Fruit fly (Drosophila melanogaster) whole organism, embryonic: Measurements from ENCODE around the gene CG42814.

ENCODE experiments used
- BEAF-32 ChIP-seq: fragments of 200-800 bp; sonication (Bioruptor generic); optimal IDR thresholded peaks from 3 replicates; lab custom pipeline; 2017; ENCODE audit warnings: missing biosample characterization, missing genetic modification characterization, mild to moderate bottlenecking, moderate library complexity, missing genetic modification reagents
- CG10147 ChIP-seq: fragments of 200-800 bp; sonication (Bioruptor generic); optimal IDR thresholded peaks from 2 replicates; lab custom pipeline; 2019; ENCODE audit warnings: missing biosample characterization, mild to moderate bottlenecking, missing genetic modification characterization, moderate library complexity
- CG1024 ChIP-seq: fragments of 200-800 bp; sonication (Bioruptor generic); IDR thresholded peaks from 2 replicates; pipeline ENCODE4 v1.3.6; 2022; ENCODE audit warnings: missing biosample characterization, missing genetic modification characterization
- CG10431 ChIP-seq: fragments of 200-800 bp; sonication (Bioruptor generic); optimal IDR thresholded peaks from 3 replicates; lab custom pipeline; 2018; ENCODE audit warnings: missing biosample characterization, mild to moderate bottlenecking, missing genetic modification characterization
- CG12942 ChIP-seq: fragments of 200-800 bp; sonication (Bioruptor generic); optimal IDR thresholded peaks from 3 replicates; lab custom pipeline; 2016; ENCODE audit warnings: missing biosample characterization, missing genetic modification characterization
- CG14667 ChIP-seq: fragments of 200-800 bp; sonication (Bioruptor generic); IDR thresholded peaks from 2 replicates; pipeline ENCODE4 v1.3.6; 2022; ENCODE audit warnings: missing biosample characterization, missing genetic modification characterization
- CG15514 ChIP-seq: fragments of 200-800 bp; sonication (Bioruptor generic); optimal IDR thresholded peaks from 3 replicates; lab custom pipeline; 2017; ENCODE audit warnings: missing biosample characterization, missing genetic modification characterization, mild to moderate bottlenecking, moderate library complexity, missing genetic modification reagents
- CG30020 ChIP-seq: fragments of 200-800 bp; optimal IDR thresholded peaks from 2 replicates; lab custom pipeline; 2019; ENCODE audit warnings: missing biosample characterization, mild to moderate bottlenecking, missing genetic modification characterization, moderate library complexity
- CG4328 ChIP-seq: fragments of 200-800 bp; sonication (Bioruptor generic); optimal IDR thresholded peaks from 3 replicates; lab custom pipeline; 2017; ENCODE audit warnings: missing biosample characterization, missing genetic modification reagents, missing genetic modification characterization
- CG4360 ChIP-seq: fragments of 200-800 bp; sonication (Bioruptor generic); IDR thresholded peaks from 2 replicates; pipeline ENCODE4 v1.3.6; 2022; ENCODE audit warnings: missing biosample characterization, missing genetic modification characterization
- CG6683 ChIP-seq: fragments of 200-800 bp; sonication (Bioruptor generic); optimal IDR thresholded peaks from 2 replicates; lab custom pipeline; 2017; ENCODE audit warnings: missing biosample characterization, mild to moderate bottlenecking, missing genetic modification characterization, missing genetic modification reagents
- CG7928 ChIP-seq: fragments of 200-800 bp; sonication (Bioruptor generic); optimal IDR thresholded peaks from 2 replicates; lab custom pipeline; 2017; ENCODE audit warnings: missing biosample characterization, mild to moderate bottlenecking, missing genetic modification characterization
- CG8089 ChIP-seq: fragments of 200-800 bp; sonication (Bioruptor generic); optimal IDR thresholded peaks from 3 replicates; lab custom pipeline; 2016; ENCODE audit warnings: missing biosample characterization, missing genetic modification characterization
- CG8478 ChIP-seq: fragments of >200 bp; optimal IDR thresholded peaks from 2 replicates; lab custom pipeline; 2018
- CG9215 ChIP-seq: fragments of 200-800 bp; sonication (Bioruptor generic); IDR thresholded peaks from 2 replicates; pipeline ENCODE4 v1.3.6; 2022; ENCODE audit warnings: missing biosample characterization, missing genetic modification characterization
- CrebB ChIP-seq: fragments of 200-800 bp; sonication (Bioruptor generic); optimal IDR thresholded peaks from 3 replicates; lab custom pipeline; 2018; ENCODE audit warnings: missing biosample characterization, mild to moderate bottlenecking, missing genetic modification characterization
- D ChIP-seq, 2 experiments: fragments of 200-800 bp in 1 of 2; fragments of >200 bp in 1 of 2; sonication (Bioruptor generic) in 1 of 2; optimal IDR thresholded peaks; 2 replicates in 1 of 2; 3 replicates in 1 of 2; lab custom pipeline; 2017; ENCODE audit warnings: mild to moderate bottlenecking in 1 of 2, missing biosample characterization in 1 of 2, missing genetic modification characterization in 1 of 2, missing genetic modification reagents in 1 of 2
- Doc3 ChIP-seq: fragments of 200-800 bp; sonication (Bioruptor generic); IDR thresholded peaks from 3 replicates; pipeline ENCODE4 v1.3.6; 2022; ENCODE audit warnings: missing biosample characterization, missing genetic modification characterization; ENCODE audit not compliant: partially characterized antibody
- Elba2 ChIP-seq: fragments of 200-800 bp; sonication (Bioruptor generic); optimal IDR thresholded peaks from 3 replicates; lab custom pipeline; 2016; ENCODE audit warnings: missing biosample characterization, missing genetic modification characterization
- Gsc ChIP-seq: fragments of 200-800 bp; sonication (Bioruptor generic); IDR thresholded peaks from 2 replicates; pipeline ENCODE4 v1.3.6; 2022; ENCODE audit warnings: missing biosample characterization, missing genetic modification characterization
- HLH4C ChIP-seq: fragments of 200-800 bp; sonication (Bioruptor generic); IDR thresholded peaks from 3 replicates; pipeline ENCODE4 v1.3.6; 2022; ENCODE audit warnings: missing biosample characterization, missing genetic modification characterization; ENCODE audit not compliant: partially characterized antibody
- HLH54F ChIP-seq: fragments of 200-800 bp; sonication (Bioruptor generic); optimal IDR thresholded peaks from 3 replicates; lab custom pipeline; 2016; ENCODE audit warnings: missing biosample characterization, missing genetic modification characterization
- HmgD ChIP-seq: fragments of 200-800 bp; sonication (Bioruptor generic); optimal IDR thresholded peaks from 3 replicates; lab custom pipeline; 2016; ENCODE audit warnings: missing biosample characterization, missing genetic modification characterization
- Hr39 ChIP-seq: fragments of >200 bp; optimal IDR thresholded peaks from 2 replicates; lab custom pipeline; 2017
- Mad ChIP-seq: fragments of 200-800 bp; sonication (Bioruptor generic); optimal IDR thresholded peaks from 2 replicates; lab custom pipeline; 2016; ENCODE audit warnings: missing biosample characterization, missing genetic modification characterization
- Med ChIP-seq: fragments of 200-800 bp; sonication (Bioruptor generic); peaks from one replicate; lab custom pipeline; 2016; ENCODE audit warnings: missing biosample characterization, missing genetic modification characterization, mild to moderate bottlenecking, inconsistent platforms, moderate library complexity
- Mrtf ChIP-seq: fragments of 200-800 bp; sonication (Bioruptor generic); IDR thresholded peaks from 3 replicates; pipeline ENCODE4 v1.3.6; 2022; ENCODE audit warnings: missing biosample characterization, missing genetic modification characterization
- Nf-YA ChIP-seq: fragments of 200-800 bp; sonication (Bioruptor generic); IDR thresholded peaks from 2 replicates; pipeline ENCODE4 v1.3.6; 2022; ENCODE audit warnings: missing biosample characterization, missing genetic modification characterization
- Nf-YC ChIP-seq: fragments of 200-800 bp; optimal IDR thresholded peaks from 3 replicates; lab custom pipeline; 2019; ENCODE audit warnings: missing biosample characterization, mild to moderate bottlenecking, missing genetic modification characterization, moderate library complexity
- Scr ChIP-seq: fragments of 200-800 bp; sonication (Bioruptor generic); IDR thresholded peaks from 2 replicates; pipeline ENCODE4 v1.3.6; 2022; ENCODE audit warnings: missing biosample characterization, missing genetic modification characterization; ENCODE audit not compliant: partially characterized antibody
- Sox102F ChIP-seq: fragments of 200-800 bp; sonication (Bioruptor generic); optimal IDR thresholded peaks from 2 replicates; lab custom pipeline; 2018; ENCODE audit warnings: missing biosample characterization, mild to moderate bottlenecking, missing genetic modification characterization, moderate library complexity
- TFAM ChIP-seq: fragments of 200-800 bp; sonication (Bioruptor generic); optimal IDR thresholded peaks from 2 replicates; lab custom pipeline; 2017; ENCODE audit warnings: missing biosample characterization, missing genetic modification characterization, inconsistent platforms
- Taf1 ChIP-seq: fragments of 200-800 bp; sonication (Bioruptor generic); IDR thresholded peaks from 2 replicates; pipeline ENCODE4 v1.3.6; 2022; ENCODE audit warnings: missing biosample characterization, missing genetic modification characterization
- al ChIP-seq: fragments of 200-800 bp; sonication (Bioruptor generic); IDR thresholded peaks from 2 replicates; pipeline ENCODE4 v1.3.6; 2022; ENCODE audit warnings: missing biosample characterization, missing genetic modification characterization
- dati ChIP-seq: fragments of 200-800 bp; sonication (Bioruptor generic); IDR thresholded peaks from 2 replicates; pipeline ENCODE4 v1.3.6; 2022; ENCODE audit warnings: missing biosample characterization, missing genetic modification characterization
- en ChIP-seq: fragments of 200-800 bp; sonication (Bioruptor generic); optimal IDR thresholded peaks from 2 replicates; lab custom pipeline; 2016; ENCODE audit warnings: missing biosample characterization, missing genetic modification characterization
- maf-S ChIP-seq: fragments of 200-800 bp; sonication (Bioruptor generic); optimal IDR thresholded peaks from 2 replicates; lab custom pipeline; 2016; ENCODE audit warnings: missing biosample characterization, missing genetic modification characterization
- oc ChIP-seq: fragments of 200-800 bp; sonication (Bioruptor generic); optimal IDR thresholded peaks from 2 replicates; lab custom pipeline; 2018; ENCODE audit warnings: missing biosample characterization, mild to moderate bottlenecking, missing genetic modification characterization, moderate library complexity
- org-1 ChIP-seq: fragments of 200-800 bp; sonication (Bioruptor generic); optimal IDR thresholded peaks from 2 replicates; lab custom pipeline; 2017; ENCODE audit warnings: missing biosample characterization, missing genetic modification characterization
- pan ChIP-seq, 4 experiments: fragments of >200 bp in 3 of 4; fragments of 200-800 bp in 1 of 4; sonication (Bioruptor generic) in 1 of 4; optimal IDR thresholded peaks in 3 of 4; IDR thresholded peaks in 1 of 4; 2 replicates each; pipeline versions ENCODE4 v1.3.6 to Lab custom; 2017 to 2022; ENCODE audit warnings: missing biosample characterization in 2 of 4, missing genetic modification characterization in 2 of 4, mixed read lengths in 1 of 4
- pzg ChIP-seq: fragments of 200-800 bp; sonication (Bioruptor generic); optimal IDR thresholded peaks from 3 replicates; lab custom pipeline; 2018; ENCODE audit warnings: missing biosample characterization, mild to moderate bottlenecking, missing genetic modification characterization, moderate library complexity
- slp2 ChIP-seq: fragments of 200-800 bp; sonication (Bioruptor generic); optimal IDR thresholded peaks from 2 replicates; lab custom pipeline; 2016; ENCODE audit warnings: missing biosample characterization, missing genetic modification characterization
- so ChIP-seq: fragments of 200-800 bp; sonication (Bioruptor generic); IDR thresholded peaks from 3 replicates; pipeline ENCODE4 v1.3.6; 2022; ENCODE audit warnings: missing biosample characterization, missing genetic modification characterization
- sqz ChIP-seq: fragments of 200-800 bp; sonication (Bioruptor generic); optimal IDR thresholded peaks from 3 replicates; lab custom pipeline; 2018; ENCODE audit warnings: missing biosample characterization, mild to moderate bottlenecking, missing genetic modification characterization
- tap ChIP-seq: fragments of 200-800 bp; optimal IDR thresholded peaks from 3 replicates; lab custom pipeline; 2019; ENCODE audit warnings: missing biosample characterization, mild to moderate bottlenecking, missing genetic modification characterization, moderate library complexity
- toy ChIP-seq: fragments of 200-800 bp; sonication (Bioruptor generic); IDR thresholded peaks from 2 replicates; pipeline ENCODE4 v1.3.6; 2022; ENCODE audit warnings: missing biosample characterization, missing genetic modification characterization
- ttk ChIP-seq: fragments of 200-800 bp; sonication (Bioruptor generic); IDR thresholded peaks from 2 replicates; pipeline ENCODE4 v2.1.2; 2022; ENCODE audit warnings: missing biosample characterization, missing genetic modification characterization
- usp ChIP-seq: fragments of >200 bp; optimal IDR thresholded peaks from 2 replicates; lab custom pipeline; 2017; ENCODE audit warnings: missing biosample characterization, missing genetic modification characterization
- zfh1 ChIP-seq: fragments of 200-800 bp; sonication (Bioruptor generic); IDR thresholded peaks from 3 replicates; pipeline ENCODE4 v1.3.6; 2022; ENCODE audit warnings: missing biosample characterization, missing genetic modification characterization

CG42814 gene

dm6 chr3R:27245401-27245757 is 16.1 kb upstream of the CG42814 start (continued):
- TF ChIP-seq CG8089 (GFP tag; lab: Kevin White, UChicago) (no peak), Sox102F (GFP tag; lab: Kevin White, UChicago) (no peak), CG6683 (GFP tag; lab: Kevin White, UChicago) (no peak), CG9215 (GFP tag; lab: Robert Waterston, UW) (peak; percentile 26; the same call in 1 of the 2 replicates), CG12942 (GFP tag; lab: Kevin White, UChicago) (no peak), zfh1 (no peak), CrebB (tag; lab: Kevin White, UChicago) (peak; percentile 17), CG8478 (lab: Kevin White, UChicago) (peak; percentile 91), org-1 (GFP tag; lab: Kevin White, UChicago) (no peak), so (GFP tag; lab: Robert Waterston, UW) (no peak), CG15514 (GFP tag; lab: Kevin White, UChicago) (no peak)

- TF ChIP-seq CG4328 (no peak), CG8478 (lab: Kevin White, UChicago) (peak; percentile 99), Nf-YC (peak; percentile 73), Hr39 (lab: Kevin White, UChicago) (no peak), Nf-YA (GFP tag; lab: Robert Waterston, UW) (no peak), toy (GFP tag; lab: Robert Waterston, UW) (no peak), dati (GFP tag; lab: Robert Waterston, UW) (no peak), sqz (GFP tag; lab: Kevin White, UChicago) (no peak), usp (GFP tag; lab: Kevin White, UChicago) (no peak), al (GFP tag; lab: Robert Waterston, UW) (no peak), CG10147 (GFP tag; lab: Kevin White, UChicago) (no peak), CG14667 (GFP tag; lab: Robert Waterston, UW) (no peak), CG7928 (GFP tag; lab: Kevin White, UChicago) (no peak), Gsc (GFP tag; lab: Robert Waterston, UW) (no peak), Med (GFP tag; lab: Kevin White, UChicago) (peak; percentile 90), CG4360 (GFP tag; lab: Robert Waterston, UW) (no peak), HLH4C (GFP tag; lab: Robert Waterston, UW) (peak; percentile 30; the same call in 1 of the 3 replicates), Doc3 (GFP tag; lab: Robert Waterston, UW) (no peak), CG30020 (tag; lab: Kevin White, UChicago) (no peak), CG10431 (no peak), Mad (GFP tag; lab: Kevin White, UChicago) (no peak), TFAM (GFP tag; lab: Kevin White, UChicago) (no peak), HmgD (GFP tag; lab: Kevin White, UChicago) (peak; percentile 86), Mrtf (GFP tag; lab: Robert Waterston, UW) (no peak), BEAF-32 (GFP tag; lab: Kevin White, UChicago) (peak; percentile 41), Elba2 (GFP tag; lab: Kevin White, UChicago) (no peak), Scr (no peak), D (optimal IDR thresholded peaks at IDR 0.05; lab: Kevin White, UChicago) (peak; percentile 23), D (GFP tag; optimal IDR thresholded peaks at IDR 0.05; lab: Kevin White, UChicago) (no peak), slp2 (GFP tag; lab: Kevin White, UChicago) (no peak), maf-S (GFP tag; lab: Kevin White, UChicago) (no peak), tap (tag; lab: Kevin White, UChicago) (no peak), CG1024 (GFP tag; lab: Robert Waterston, UW) (no peak; the same call in 1 of the 2 replicates), Taf1 (GFP tag; lab: Robert Waterston, UW) (no peak), pan (optimal IDR thresholded peaks at IDR 0.05; lab: Kevin White, UChicago) (no peak), pan (GFP tag; optimal IDR thresholded peaks at IDR 0.05 in 1 of 2, IDR thresholded peaks at IDR 0.05 in 1 of 2) (no peak), ttk (GFP tag; lab: Robert Waterston, UW) (no peak), HLH54F (GFP tag; lab: Kevin White, UChicago) (no peak), pzg (GFP tag; lab: Kevin White, UChicago) (peak; percentile 82), oc (tag; lab: Kevin White, UChicago) (no peak), en (GFP tag; lab: Kevin White, UChicago) (no peak)
These were observed 15.6 kb upstream of the CG42814 start, which contains the start of gene CG18766 for dm6 chr3R:27244742-27245400. TSS of gene CG18766 (minus strand) at chr3R:27245249.
